Fruit fly (Drosophila melanogaster) whole organism, prepupa: ENCODE data around the gene CG9297.

ENCODE experiments used
- Blimp-1 ChIP-seq: fragments of 200-800 bp; sonication (Bioruptor generic); optimal IDR thresholded peaks from 3 replicates; lab custom pipeline; 2017; ENCODE audit warnings: missing biosample characterization, missing genetic modification characterization, mild to moderate bottlenecking, moderate library complexity, missing genetic modification reagents
- CG10669 ChIP-seq: fragments of 200-800 bp; sonication (Bioruptor generic); optimal IDR thresholded peaks from 3 replicates; lab custom pipeline; 2018; ENCODE audit warnings: missing biosample characterization, mild to moderate bottlenecking, missing genetic modification characterization, moderate library complexity
- CG11294 ChIP-seq: fragments of 200-800 bp; sonication (Bioruptor generic); IDR thresholded peaks from 2 replicates; pipeline ENCODE4 v1.3.6; 2022; ENCODE audit warnings: missing biosample characterization, missing genetic modification characterization
- CG11762 ChIP-seq: fragments of 200-800 bp; sonication (Bioruptor generic); optimal IDR thresholded peaks from 3 replicates; lab custom pipeline; 2016; ENCODE audit warnings: missing biosample characterization, missing genetic modification characterization; ENCODE audit not compliant: insufficient read depth
- CG11902 ChIP-seq: fragments of 200-800 bp; sonication (Bioruptor generic); optimal IDR thresholded peaks from 3 replicates; lab custom pipeline; 2016; ENCODE audit warnings: missing biosample characterization, missing genetic modification characterization
- CG15336 ChIP-seq: fragments of 200-800 bp; sonication (Bioruptor generic); IDR thresholded peaks from 2 replicates; pipeline ENCODE4 v1.3.6; 2022; ENCODE audit warnings: missing biosample characterization, missing genetic modification characterization
- CG1621 ChIP-seq: fragments of 200-800 bp; sonication (Bioruptor generic); optimal IDR thresholded peaks from 3 replicates; lab custom pipeline; 2018; ENCODE audit warnings: missing biosample characterization, mild to moderate bottlenecking, missing genetic modification characterization
- CG16779 ChIP-seq: fragments of 200-800 bp; sonication (Bioruptor generic); optimal IDR thresholded peaks from 3 replicates; lab custom pipeline; 2017; ENCODE audit warnings: missing biosample characterization, mild to moderate bottlenecking, missing genetic modification characterization
- CG32006 ChIP-seq: fragments of 200-800 bp; sonication (Bioruptor generic); optimal IDR thresholded peaks from 3 replicates; lab custom pipeline; 2017; ENCODE audit warnings: missing biosample characterization, mild to moderate bottlenecking, missing genetic modification characterization
- CG3919 ChIP-seq: fragments of 200-800 bp; sonication (Bioruptor generic); optimal IDR thresholded peaks from 3 replicates; lab custom pipeline; 2016; ENCODE audit warnings: missing biosample characterization, missing genetic modification characterization
- CG4318 ChIP-seq: fragments of 200-800 bp; sonication (Bioruptor generic); optimal IDR thresholded peaks from 3 replicates; lab custom pipeline; 2017; ENCODE audit warnings: missing biosample characterization, mild to moderate bottlenecking, missing genetic modification characterization
- CG6808 ChIP-seq: fragments of 200-800 bp; sonication (Bioruptor generic); optimal IDR thresholded peaks from 3 replicates; lab custom pipeline; 2017; ENCODE audit warnings: missing biosample characterization, missing genetic modification characterization, mild to moderate bottlenecking, moderate library complexity, missing genetic modification reagents
- CG7368 ChIP-seq: fragments of 200-800 bp; sonication (Bioruptor generic); optimal IDR thresholded peaks from 3 replicates; lab custom pipeline; 2016; ENCODE audit warnings: missing biosample characterization, missing genetic modification characterization
- CG8632 ChIP-seq: fragments of 200-800 bp; sonication (Bioruptor generic); optimal IDR thresholded peaks from 3 replicates; lab custom pipeline; 2016; ENCODE audit warnings: missing biosample characterization, missing genetic modification characterization
- Eip75B ChIP-seq: fragments of 200-800 bp; sonication (Bioruptor generic); optimal IDR thresholded peaks from 3 replicates; lab custom pipeline; 2016; ENCODE audit warnings: missing biosample characterization, missing genetic modification characterization
- Eip78C ChIP-seq: fragments of 200-800 bp; sonication (Bioruptor generic); peaks from one replicate; lab custom pipeline; 2016; ENCODE audit warnings: missing biosample characterization, missing genetic modification characterization
- Eip93F ChIP-seq: fragments of 200-800 bp; sonication (Bioruptor generic); optimal IDR thresholded peaks from 2 replicates; lab custom pipeline; 2016; ENCODE audit warnings: missing biosample characterization, mild to moderate bottlenecking, missing genetic modification characterization
- Ets21C ChIP-seq: fragments of 200-800 bp; sonication (Bioruptor generic); optimal IDR thresholded peaks from 3 replicates; lab custom pipeline; 2016; ENCODE audit warnings: missing biosample characterization, missing genetic modification characterization
- Ets96B ChIP-seq: fragments of 200-800 bp; optimal IDR thresholded peaks from 2 replicates; lab custom pipeline; 2019; ENCODE audit warnings: missing biosample characterization, mild to moderate bottlenecking, missing genetic modification characterization, moderate library complexity
- Hr38 ChIP-seq: sonication (Bioruptor generic); optimal IDR thresholded peaks from 2 replicates; lab custom pipeline; 2016; ENCODE audit warnings: missing biosample characterization, missing genetic modification characterization
- Hr39 ChIP-seq: fragments of 200-800 bp; sonication (Bioruptor generic); optimal IDR thresholded peaks from 2 replicates; lab custom pipeline; 2016; ENCODE audit warnings: missing biosample characterization, missing genetic modification characterization
- Hr4 ChIP-seq: fragments of 200-800 bp; sonication (Bioruptor generic); optimal IDR thresholded peaks from 3 replicates; lab custom pipeline; 2016; ENCODE audit warnings: missing biosample characterization, missing genetic modification characterization
- Lpt ChIP-seq: fragments of 200-800 bp; sonication (Bioruptor generic); optimal IDR thresholded peaks from 3 replicates; lab custom pipeline; 2016; ENCODE audit warnings: missing biosample characterization, missing genetic modification characterization
- Smox ChIP-seq: fragments of 200-800 bp; sonication (Bioruptor generic); optimal IDR thresholded peaks from 3 replicates; lab custom pipeline; 2016; ENCODE audit warnings: missing biosample characterization, missing genetic modification characterization
- Sox14 ChIP-seq: fragments of 200-800 bp; sonication (Bioruptor generic); optimal IDR thresholded peaks from 3 replicates; lab custom pipeline; 2016; ENCODE audit warnings: missing biosample characterization, missing genetic modification characterization
- Sox15 ChIP-seq: fragments of 200-800 bp; sonication (Bioruptor generic); optimal IDR thresholded peaks from 3 replicates; lab custom pipeline; 2016; ENCODE audit warnings: missing biosample characterization, missing genetic modification characterization
- achi ChIP-seq: fragments of 200-800 bp; sonication (Bioruptor generic); optimal IDR thresholded peaks from 3 replicates; lab custom pipeline; 2016; ENCODE audit warnings: missing biosample characterization, missing genetic modification characterization
- acj6 ChIP-seq: fragments of 200-800 bp; sonication (Bioruptor generic); optimal IDR thresholded peaks from 3 replicates; lab custom pipeline; 2016; ENCODE audit warnings: missing biosample characterization, missing genetic modification characterization
- cyc ChIP-seq: fragments of 200-800 bp; sonication (Bioruptor generic); optimal IDR thresholded peaks from 3 replicates; lab custom pipeline; 2016; ENCODE audit warnings: missing biosample characterization, missing genetic modification characterization
- dac ChIP-seq: fragments of 200-800 bp; sonication (Bioruptor generic); optimal IDR thresholded peaks from 2 replicates; lab custom pipeline; 2017; ENCODE audit warnings: missing biosample characterization, mild to moderate bottlenecking, missing genetic modification characterization
- dsx ChIP-seq: fragments of 200-800 bp; optimal IDR thresholded peaks from 3 replicates; lab custom pipeline; 2019; ENCODE audit warnings: missing biosample characterization, mild to moderate bottlenecking, missing genetic modification characterization, moderate library complexity; ENCODE audit not compliant: poor library complexity, severe bottlenecking
- eg ChIP-seq: fragments of 200-800 bp; sonication (Bioruptor generic); IDR thresholded peaks from 3 replicates; pipeline ENCODE4 v1.3.6; 2022; ENCODE audit warnings: missing biosample characterization, missing genetic modification characterization
- fd59A ChIP-seq: fragments of 200-800 bp; sonication (Bioruptor generic); optimal IDR thresholded peaks from 2 replicates; lab custom pipeline; 2017; ENCODE audit warnings: missing biosample characterization, mild to moderate bottlenecking, missing genetic modification characterization, missing genetic modification reagents
- fd85E ChIP-seq: fragments of 200-800 bp; sonication (Bioruptor generic); optimal IDR thresholded peaks from 3 replicates; lab custom pipeline; 2016; ENCODE audit warnings: missing biosample characterization, missing genetic modification characterization
- fkh ChIP-seq: fragments of 200-800 bp; sonication (Bioruptor generic); optimal IDR thresholded peaks from 3 replicates; lab custom pipeline; 2017; ENCODE audit warnings: missing biosample characterization, mild to moderate bottlenecking, missing genetic modification characterization, moderate library complexity
- lz ChIP-seq: fragments of 200-800 bp; sonication (Bioruptor generic); optimal IDR thresholded peaks from 3 replicates; lab custom pipeline; 2016; ENCODE audit warnings: missing biosample characterization, missing genetic modification characterization
- pdm3 ChIP-seq: fragments of 200-800 bp; sonication (Bioruptor generic); optimal IDR thresholded peaks from 3 replicates; lab custom pipeline; 2016; ENCODE audit warnings: missing biosample characterization, missing genetic modification characterization
- salr ChIP-seq, 2 experiments: fragments of 200-800 bp; sonication (Bioruptor generic); optimal IDR thresholded peaks; 3 replicates each; lab custom pipeline; 2016 to 2018; ENCODE audit warnings: missing biosample characterization in 2 of 2, missing genetic modification characterization in 2 of 2, mild to moderate bottlenecking in 1 of 2
- spab ChIP-seq: fragments of 200-800 bp; sonication (Bioruptor generic); optimal IDR thresholded peaks from 2 replicates; lab custom pipeline; 2017; ENCODE audit warnings: missing biosample characterization, mild to moderate bottlenecking, missing genetic modification characterization, missing genetic modification reagents
- ss ChIP-seq, 2 experiments: fragments of 200-800 bp; sonication (Bioruptor generic); optimal IDR thresholded peaks; 2 replicates in 1 of 2; 3 replicates in 1 of 2; lab custom pipeline; 2017 to 2018; ENCODE audit warnings: mild to moderate bottlenecking in 2 of 2, missing biosample characterization in 2 of 2, missing genetic modification characterization in 2 of 2, moderate library complexity in 1 of 2
- svp ChIP-seq: fragments of 200-800 bp; sonication (Bioruptor generic); peaks from one replicate; lab custom pipeline; 2016; ENCODE audit warnings: missing biosample characterization, missing genetic modification characterization
- topi ChIP-seq: fragments of 200-800 bp; sonication (Bioruptor generic); optimal IDR thresholded peaks from 3 replicates; lab custom pipeline; 2016; ENCODE audit warnings: missing biosample characterization, missing genetic modification characterization
- vri ChIP-seq: fragments of 200-800 bp; sonication (Bioruptor generic); optimal IDR thresholded peaks from 3 replicates; lab custom pipeline; 2016; ENCODE audit warnings: missing biosample characterization, mild to moderate bottlenecking, missing genetic modification characterization

CG9297 gene

dm6 chr3R:13797269-13797677 is 26.0 kb downstream of the CG9297 start (continued):
- TF ChIP-seq CG3919: peak; percentile 60
- peak; percentile 84 for TF ChIP-seq Hr4 (GFP tag; lab: Kevin White, UChicago)
- TF ChIP-seq eg: peak; percentile 66
- no peak for TF ChIP-seq Eip93F (GFP tag; lab: Kevin White, UChicago)
- TF ChIP-seq Eip78C (GFP tag; lab: Kevin White, UChicago): peak; percentile 83
- no peak for TF ChIP-seq Blimp-1 (GFP tag; lab: Kevin White, UChicago)
- no peak for TF ChIP-seq fd85E (GFP tag; lab: Kevin White, UChicago)
- no peak for TF ChIP-seq fd59A (GFP tag; lab: Kevin White, UChicago)
- TF ChIP-seq pdm3 (GFP tag; lab: Kevin White, UChicago): peak; percentile 38
- TF ChIP-seq Hr38 (GFP tag; lab: Kevin White, UChicago): no peak
- TF ChIP-seq CG4318 (GFP tag; lab: Kevin White, UChicago): peak; percentile 68
- peak in 1 of 2 experiments; percentile 56 for TF ChIP-seq salr (GFP tag; optimal IDR thresholded peaks at IDR 0.05; lab: Kevin White, UChicago)
- no peak for TF ChIP-seq Ets96B (tag; lab: Kevin White, UChicago)
- peak; percentile 86 for TF ChIP-seq CG32006 (GFP tag; lab: Kevin White, UChicago)
- TF ChIP-seq dsx (GFP tag; lab: Kevin White, UChicago): no peak

dm6 chr3R:13797823-13798446 is 26.6 kb downstream of the CG9297 start:
- TF ChIP-seq CG11294 (GFP tag; lab: Robert Waterston, UW) (no peak), CG7368 (GFP tag; lab: Kevin White, UChicago) (no peak), fkh (peak; percentile 39), dac (GFP tag; lab: Kevin White, UChicago) (no peak), topi (no peak), Hr38 (GFP tag; lab: Kevin White, UChicago) (no peak), Ets21C (GFP tag; lab: Kevin White, UChicago) (no peak), CG15336 (no peak), CG11762 (GFP tag; lab: Kevin White, UChicago) (no peak), lz (GFP tag; lab: Kevin White, UChicago) (no peak), eg (no peak), CG6808 (no peak), vri (no peak), fd85E (GFP tag; lab: Kevin White, UChicago) (no peak), svp (peak; percentile 38), CG16779 (tag; lab: Kevin White, UChicago) (no peak), acj6 (GFP tag; lab: Kevin White, UChicago) (no peak), CG4318 (GFP tag; lab: Kevin White, UChicago) (no peak), Eip75B (GFP tag; lab: Kevin White, UChicago) (no peak), Eip78C (GFP tag; lab: Kevin White, UChicago) (peak; percentile 40)

dm6 chr3R:13799567-13800429 is 28.5 kb downstream of the CG9297 start:
- no peak for TF ChIP-seq cyc (GFP tag; lab: Kevin White, UChicago)
- no peak for TF ChIP-seq fd59A (GFP tag; lab: Kevin White, UChicago)
- no peak for TF ChIP-seq pdm3 (GFP tag; lab: Kevin White, UChicago)
- no peak for TF ChIP-seq Lpt (GFP tag; lab: Kevin White, UChicago)
- no peak for TF ChIP-seq vri
- peak in 1 of 2 experiments; percentile 10 for TF ChIP-seq salr (GFP tag; optimal IDR thresholded peaks at IDR 0.05; lab: Kevin White, UChicago)
- TF ChIP-seq Sox15 (GFP tag; lab: Kevin White, UChicago): no peak
- peak; percentile 8 for TF ChIP-seq Hr4 (GFP tag; lab: Kevin White, UChicago)
- TF ChIP-seq achi: peak; percentile 29
- no peak for TF ChIP-seq Eip75B (GFP tag; lab: Kevin White, UChicago)
- no peak for TF ChIP-seq Hr39 (GFP tag; lab: Kevin White, UChicago)
- peak; percentile 46 for TF ChIP-seq CG32006 (GFP tag; lab: Kevin White, UChicago)
- no peak for TF ChIP-seq CG11902 (GFP tag; lab: Kevin White, UChicago)
- TF ChIP-seq spab (GFP tag; lab: Kevin White, UChicago): peak; percentile 23
- TF ChIP-seq CG8632 (GFP tag; lab: Kevin White, UChicago): peak; percentile 6
- TF ChIP-seq CG6808: peak; percentile 5
- TF ChIP-seq Smox (GFP tag; lab: Kevin White, UChicago): no peak
- TF ChIP-seq ss (GFP tag; optimal IDR thresholded peaks at IDR 0.05; lab: Kevin White, UChicago): no peak
- peak; percentile 5 for TF ChIP-seq CG10669 (GFP tag; lab: Kevin White, UChicago)
- no peak for TF ChIP-seq Blimp-1 (GFP tag; lab: Kevin White, UChicago)
- 0 out of 2 replicates have a peak, but pooled peaks have one; percentile 19 for TF ChIP-seq CG15336
- no peak for TF ChIP-seq acj6 (GFP tag; lab: Kevin White, UChicago)
- TF ChIP-seq CG1621 (tag; lab: Kevin White, UChicago): no peak
- no peak for TF ChIP-seq Sox14
- TF ChIP-seq Eip78C (GFP tag; lab: Kevin White, UChicago): peak; percentile 72
- no peak for TF ChIP-seq CG7368 (GFP tag; lab: Kevin White, UChicago)
